Fruit fly (Drosophila melanogaster) whole organism, embryonic: ENCODE data around the gene Cpr62Bc.
A peak's percentile ranks its signal among the peaks of the same experiment; 100 is the strongest.

Source experiments
- ATbp ChIP-seq: fragments of 200-800 bp; sonication (Bioruptor generic); optimal IDR thresholded peaks from 2 replicates; lab custom pipeline; 2017; ENCODE audit warnings: missing biosample characterization, mild to moderate bottlenecking, missing genetic modification characterization, missing genetic modification reagents
- Awh ChIP-seq: fragments of 200-800 bp; sonication (Bioruptor generic); IDR thresholded peaks from 2 replicates; pipeline ENCODE4, ENCODE4 v1.3.6; 2022; ENCODE audit warnings: missing biosample characterization, missing genetic modification characterization
- Blimp-1 ChIP-seq: fragments of 200-800 bp; sonication (Bioruptor generic); optimal IDR thresholded peaks from 3 replicates; lab custom pipeline; 2018; ENCODE audit warnings: missing biosample characterization, missing genetic modification characterization, mild to moderate bottlenecking, moderate library complexity, missing genetic modification reagents
- CG10267 ChIP-seq: fragments of 200-800 bp; sonication (Bioruptor generic); optimal IDR thresholded peaks from 2 replicates; lab custom pipeline; 2018; ENCODE audit warnings: missing biosample characterization, mild to moderate bottlenecking, missing genetic modification characterization, moderate library complexity
- CG10654 ChIP-seq: fragments of 200-800 bp; sonication (Bioruptor generic); optimal IDR thresholded peaks from 2 replicates; lab custom pipeline; 2016; ENCODE audit warnings: missing biosample characterization, missing genetic modification characterization
- CG11456 ChIP-seq: fragments of 200-800 bp; sonication (Bioruptor generic); IDR thresholded peaks from 3 replicates; pipeline ENCODE4 v1.3.6; 2022; ENCODE audit warnings: missing biosample characterization, missing genetic modification characterization
- CG11723 ChIP-seq: fragments of 200-800 bp; sonication (Bioruptor generic); optimal IDR thresholded peaks from 2 replicates; lab custom pipeline; 2017; ENCODE audit warnings: missing biosample characterization, mild to moderate bottlenecking, missing genetic modification characterization
- CG12071 ChIP-seq: fragments of 200-800 bp; sonication (Bioruptor generic); optimal IDR thresholded peaks from 3 replicates; lab custom pipeline; 2018; ENCODE audit warnings: missing biosample characterization, mild to moderate bottlenecking, missing genetic modification characterization
- CG12236 ChIP-seq: fragments of 200-800 bp; sonication (Bioruptor generic); optimal IDR thresholded peaks from 2 replicates; lab custom pipeline; 2016; ENCODE audit warnings: missing biosample characterization, missing genetic modification characterization
- CG12942 ChIP-seq: fragments of 200-800 bp; sonication (Bioruptor generic); optimal IDR thresholded peaks from 3 replicates; lab custom pipeline; 2016; ENCODE audit warnings: missing biosample characterization, missing genetic modification characterization
- CG13296 ChIP-seq: fragments of 200-800 bp; sonication (Bioruptor generic); optimal IDR thresholded peaks from 3 replicates; lab custom pipeline; 2018; ENCODE audit warnings: missing biosample characterization, mild to moderate bottlenecking, missing genetic modification characterization
- CG13775 ChIP-seq: fragments of 200-800 bp; sonication (Bioruptor generic); optimal IDR thresholded peaks from 3 replicates; lab custom pipeline; 2017; ENCODE audit warnings: missing biosample characterization, mild to moderate bottlenecking, missing genetic modification characterization
- CG16779 ChIP-seq: fragments of 200-800 bp; sonication (Bioruptor generic); IDR thresholded peaks from 2 replicates; pipeline ENCODE4 v1.3.6; 2022; ENCODE audit warnings: missing biosample characterization, missing genetic modification characterization
- CG17385 ChIP-seq: fragments of 200-800 bp; sonication (Bioruptor generic); optimal IDR thresholded peaks from 3 replicates; lab custom pipeline; 2018; ENCODE audit warnings: missing biosample characterization, mild to moderate bottlenecking, missing genetic modification characterization
- CG17568 ChIP-seq: fragments of 200-800 bp; sonication (Bioruptor generic); optimal IDR thresholded peaks from 2 replicates; lab custom pipeline; 2018; ENCODE audit warnings: missing biosample characterization, mild to moderate bottlenecking, missing genetic modification characterization, moderate library complexity
- CG18262 ChIP-seq: fragments of 200-800 bp; optimal IDR thresholded peaks from 3 replicates; lab custom pipeline; 2019; ENCODE audit warnings: missing biosample characterization, mild to moderate bottlenecking, missing genetic modification characterization, moderate library complexity
- CG30431 ChIP-seq: fragments of 200-800 bp; sonication (Bioruptor generic); optimal IDR thresholded peaks from 2 replicates; lab custom pipeline; 2017; ENCODE audit warnings: missing biosample characterization, missing genetic modification characterization
- CG32532 ChIP-seq: fragments of 200-800 bp; sonication (Bioruptor generic); IDR thresholded peaks from 2 replicates; pipeline ENCODE4 v1.3.6; 2022; ENCODE audit warnings: missing biosample characterization, missing genetic modification characterization
- CG3281 ChIP-seq: fragments of 200-800 bp; sonication (Bioruptor generic); optimal IDR thresholded peaks from 3 replicates; lab custom pipeline; 2017; ENCODE audit warnings: missing biosample characterization, mild to moderate bottlenecking, missing genetic modification characterization
- CG4820 ChIP-seq: fragments of 200-800 bp; sonication (Bioruptor generic); optimal IDR thresholded peaks from 3 replicates; lab custom pipeline; 2016; ENCODE audit warnings: missing biosample characterization, missing genetic modification characterization
- CG5245 ChIP-seq: fragments of 200-800 bp; sonication (Bioruptor generic); optimal IDR thresholded peaks from 3 replicates; lab custom pipeline; 2016; ENCODE audit warnings: missing biosample characterization, missing genetic modification characterization
- CG7987 ChIP-seq: fragments of 200-800 bp; sonication (Bioruptor generic); optimal IDR thresholded peaks from 2 replicates; lab custom pipeline; 2018; ENCODE audit warnings: missing biosample characterization, mild to moderate bottlenecking, missing genetic modification characterization, moderate library complexity
- CG8089 ChIP-seq: fragments of 200-800 bp; sonication (Bioruptor generic); optimal IDR thresholded peaks from 3 replicates; lab custom pipeline; 2016; ENCODE audit warnings: missing biosample characterization, missing genetic modification characterization
- CG8359 ChIP-seq: fragments of 200-800 bp; sonication (Bioruptor generic); optimal IDR thresholded peaks from 2 replicates; lab custom pipeline; 2017; ENCODE audit warnings: missing biosample characterization, mild to moderate bottlenecking, missing genetic modification characterization, borderline replicate concordance
- CG8388 ChIP-seq: fragments of 200-800 bp; sonication (Bioruptor generic); optimal IDR thresholded peaks from 2 replicates; lab custom pipeline; 2019; ENCODE audit warnings: missing biosample characterization, mild to moderate bottlenecking, missing genetic modification characterization, moderate library complexity
- CG9437 ChIP-seq: fragments of 200-800 bp; sonication (Bioruptor generic); optimal IDR thresholded peaks from 2 replicates; lab custom pipeline; 2018; ENCODE audit warnings: missing biosample characterization, mild to moderate bottlenecking, missing genetic modification characterization
- CHES-1-like ChIP-seq: fragments of 200-800 bp; sonication (Bioruptor generic); optimal IDR thresholded peaks from 2 replicates; lab custom pipeline; 2016; ENCODE audit warnings: missing biosample characterization, missing genetic modification characterization
- E2f1 ChIP-seq: fragments of 200-800 bp; sonication (Bioruptor generic); IDR thresholded peaks from 2 replicates; pipeline ENCODE4 v1.3.6; 2022; ENCODE audit warnings: missing biosample characterization, missing genetic modification characterization
- ERR ChIP-seq: fragments of 200-800 bp; sonication (Bioruptor generic); optimal IDR thresholded peaks from 2 replicates; lab custom pipeline; 2016; ENCODE audit warnings: missing biosample characterization, missing genetic modification characterization
- Hmr ChIP-seq: fragments of 200-800 bp; sonication (Bioruptor generic); optimal IDR thresholded peaks from 3 replicates; lab custom pipeline; 2017; ENCODE audit warnings: mild to moderate bottlenecking, missing biosample characterization, missing genetic modification reagents, missing genetic modification characterization
- Hsf ChIP-seq: fragments of 200-800 bp; sonication (Bioruptor generic); optimal IDR thresholded peaks from 3 replicates; lab custom pipeline; 2016; ENCODE audit warnings: missing biosample characterization, missing genetic modification characterization
- Kr ChIP-seq: fragments of 200-800 bp; sonication (Bioruptor generic); optimal IDR thresholded peaks from 2 replicates; lab custom pipeline; 2017; ENCODE audit warnings: missing biosample characterization, mild to moderate bottlenecking, missing genetic modification characterization
- MBD-R2 ChIP-seq: fragments of 200-800 bp; sonication (Bioruptor generic); IDR thresholded peaks from 2 replicates; pipeline ENCODE4 v1.3.6; 2022; ENCODE audit warnings: missing biosample characterization, missing genetic modification characterization
- Max ChIP-seq: fragments of 200-800 bp; sonication (Bioruptor generic); optimal IDR thresholded peaks from 2 replicates; lab custom pipeline; 2016; ENCODE audit warnings: missing biosample characterization, mild to moderate bottlenecking, missing genetic modification characterization
- YL-1 ChIP-seq: fragments of 200-800 bp; sonication (Bioruptor generic); optimal IDR thresholded peaks from 3 replicates; lab custom pipeline; 2017; ENCODE audit warnings: missing biosample characterization, mild to moderate bottlenecking, missing genetic modification characterization
- bcd ChIP-seq: fragments of 200-800 bp; sonication (Bioruptor generic); optimal IDR thresholded peaks from 2 replicates; lab custom pipeline; 2017; ENCODE audit warnings: missing biosample characterization, mild to moderate bottlenecking, missing genetic modification characterization
- fd64A ChIP-seq: fragments of 200-800 bp; sonication (Bioruptor generic); optimal IDR thresholded peaks from 3 replicates; lab custom pipeline; 2018; ENCODE audit warnings: missing biosample characterization, mild to moderate bottlenecking, missing genetic modification characterization
- gsb ChIP-seq: fragments of 200-800 bp; sonication (Bioruptor generic); IDR thresholded peaks from 2 replicates; pipeline ENCODE4 v1.3.6; 2022; ENCODE audit warnings: missing biosample characterization, missing genetic modification characterization
- ind ChIP-seq: fragments of 200-800 bp; sonication (Bioruptor generic); optimal IDR thresholded peaks from 3 replicates; lab custom pipeline; 2016; ENCODE audit warnings: missing biosample characterization, missing genetic modification characterization
- inv ChIP-seq: fragments of 200-800 bp; sonication (Bioruptor generic); IDR thresholded peaks from 2 replicates; pipeline ENCODE4 v1.3.6; 2022; ENCODE audit warnings: missing biosample characterization, missing genetic modification characterization; ENCODE audit not compliant: partially characterized antibody
- jing ChIP-seq: fragments of 200-800 bp; sonication (Bioruptor generic); optimal IDR thresholded peaks from 2 replicates; lab custom pipeline; 2018; ENCODE audit warnings: missing biosample characterization, mild to moderate bottlenecking, missing genetic modification characterization
- pita ChIP-seq: fragments of 200-800 bp; sonication (Bioruptor generic); optimal IDR thresholded peaks from 2 replicates; lab custom pipeline; 2017; ENCODE audit warnings: missing biosample characterization, mild to moderate bottlenecking, missing genetic modification characterization
- salm ChIP-seq: fragments of 200-800 bp; sonication (Bioruptor generic); optimal IDR thresholded peaks from 2 replicates; lab custom pipeline; 2018; ENCODE audit warnings: missing biosample characterization, mild to moderate bottlenecking, missing genetic modification characterization
- shn ChIP-seq: fragments of 200-800 bp; sonication (Bioruptor generic); optimal IDR thresholded peaks from 3 replicates; lab custom pipeline; 2016; ENCODE audit warnings: missing biosample characterization, missing genetic modification characterization
- sisA ChIP-seq: fragments of 200-800 bp; sonication (Bioruptor generic); IDR thresholded peaks from 2 replicates; pipeline ENCODE4 v1.3.6; 2022; ENCODE audit warnings: missing biosample characterization, missing genetic modification characterization
- slou ChIP-seq: fragments of 200-800 bp; sonication (Bioruptor generic); optimal IDR thresholded peaks from 3 replicates; lab custom pipeline; 2016; ENCODE audit warnings: missing biosample characterization, missing genetic modification characterization
- sob ChIP-seq: fragments of 200-800 bp; sonication (Bioruptor generic); IDR thresholded peaks from 2 replicates; pipeline ENCODE4 v1.3.6; 2022; ENCODE audit warnings: missing biosample characterization, missing genetic modification characterization
- tgo ChIP-seq: fragments of 200-800 bp; sonication (Bioruptor generic); IDR thresholded peaks from 3 replicates; pipeline ENCODE4 v1.3.6; 2022; ENCODE audit warnings: missing biosample characterization, missing genetic modification characterization
- toy ChIP-seq: fragments of 200-800 bp; sonication (Bioruptor generic); IDR thresholded peaks from 2 replicates; pipeline ENCODE4 v1.3.6; 2022; ENCODE audit warnings: missing biosample characterization, missing genetic modification characterization
- vfl ChIP-seq: fragments of 200-800 bp; sonication (Bioruptor generic); optimal IDR thresholded peaks from 2 replicates; lab custom pipeline; 2016; ENCODE audit warnings: missing biosample characterization, missing genetic modification characterization

Gene Cpr62Bc

dm6 chr3L:1861794-1862447, 20.0 kb upstream of the Cpr62Bc start, which contains the start of gene Rap1 (continued):
- TF ChIP-seq Max (peak; percentile 48), Hmr (no peak), CG4820 (GFP tag; lab: Kevin White, UChicago) (peak; percentile 23), jing (no peak), CG12236 (peak; percentile 51), CG11456 (GFP tag; lab: Robert Waterston, UW) (peak; percentile 90), CG11723 (peak; percentile 32), ATbp (GFP tag; lab: Kevin White, UChicago) (no peak), CG10267 (tag; lab: Kevin White, UChicago) (peak; percentile 71), inv (GFP tag; lab: Robert Waterston, UW) (peak; percentile 96), CG16779 (no peak), CG8388 (no peak), Hsf (GFP tag; lab: Kevin White, UChicago) (peak; percentile 50), pita (no peak), CG7987 (GFP tag; lab: Kevin White, UChicago) (no peak), CG18262 (tag; lab: Kevin White, UChicago) (peak; percentile 77), bcd (GFP tag; lab: Kevin White, UChicago) (peak; percentile 75), E2f1 (peak; percentile 70), CG17568 (GFP tag; lab: Kevin White, UChicago) (no peak), CG12942 (GFP tag; lab: Kevin White, UChicago) (peak; percentile 16), CG13775 (peak; percentile 63), CG5245 (GFP tag; lab: Kevin White, UChicago) (peak; percentile 21), toy (GFP tag; lab: Robert Waterston, UW) (no peak), CG13296 (GFP tag; lab: Kevin White, UChicago) (peak; percentile 60), slou (GFP tag; lab: Kevin White, UChicago) (peak; percentile 50), ind (GFP tag; lab: Kevin White, UChicago) (peak; percentile 49), vfl (GFP tag; lab: Kevin White, UChicago) (peak; percentile 40), CG17385 (no peak), gsb (peak; percentile 53; the same call in 1 of the 2 replicates), CHES-1-like (peak; percentile 41), CG8359 (GFP tag; lab: Kevin White, UChicago) (peak; percentile 9), tgo (GFP tag; lab: Robert Waterston, UW) (peak; percentile 76), CG10654 (GFP tag; lab: Kevin White, UChicago) (peak; percentile 46), Blimp-1 (GFP tag; lab: Kevin White, UChicago) (peak; percentile 50), CG3281 (GFP tag; lab: Kevin White, UChicago) (peak; percentile 69), CG30431 (no peak), sisA (GFP tag; lab: Robert Waterston, UW) (peak; percentile 61), CG9437 (GFP tag; lab: Kevin White, UChicago) (peak; percentile 8), CG32532 (GFP tag; lab: Robert Waterston, UW) (peak; percentile 89), Kr (no peak), CG12071 (GFP tag; lab: Kevin White, UChicago) (peak; percentile 11), YL-1 (GFP tag; lab: Kevin White, UChicago) (peak; percentile 89), MBD-R2 (GFP tag; lab: Robert Waterston, UW) (peak; percentile 78), ERR (peak; percentile 35), shn (GFP tag; lab: Kevin White, UChicago) (peak; percentile 43), CG8089 (peak; percentile 16), salm (tag; lab: Kevin White, UChicago) (no peak), Awh (peak; percentile 44; the same call in 1 of the 2 replicates), sob (GFP tag; lab: Robert Waterston, UW) (peak; percentile 90), fd64A (GFP tag; lab: Kevin White, UChicago) (no peak)
